Worm (Caenorhabditis elegans): ENCODE data around the gene lgc-28.
"Not testable (repeated sequence)": the region's sequence is repeated elsewhere in the genome, so short reads cannot be mapped to it uniquely, and the experiment has no call there.

lgc-28 gene

DNA sequence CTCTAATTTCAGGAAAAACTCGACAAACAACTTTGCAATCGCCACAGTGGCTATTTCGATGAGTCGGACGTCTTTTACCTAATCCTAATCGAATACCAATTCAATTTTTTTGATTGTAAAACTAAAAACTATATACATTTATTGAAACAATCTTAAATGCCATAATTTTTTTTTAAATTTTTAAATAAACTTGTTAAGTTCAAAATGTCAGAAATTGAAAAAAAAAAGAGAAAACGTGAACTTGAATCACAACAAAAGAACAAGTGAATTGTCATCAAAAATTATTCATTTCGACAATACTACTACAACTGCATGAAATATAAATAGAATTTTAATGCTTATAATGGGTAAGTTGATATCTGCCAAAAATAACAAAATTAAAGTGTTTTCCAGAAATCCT, 12.6 kb upstream of the lgc-28 start, which contains the start of gene D2062.13:
Gene D2062.13, plus strand, starts transcription at position 301 of the 400 bp plus-strand sequence.
- TF ChIP-seq unc-39, egl-27, nhr-76 (tag; optimal IDR thresholded peaks at IDR 0.05): not testable (repeated sequence)

DNA sequence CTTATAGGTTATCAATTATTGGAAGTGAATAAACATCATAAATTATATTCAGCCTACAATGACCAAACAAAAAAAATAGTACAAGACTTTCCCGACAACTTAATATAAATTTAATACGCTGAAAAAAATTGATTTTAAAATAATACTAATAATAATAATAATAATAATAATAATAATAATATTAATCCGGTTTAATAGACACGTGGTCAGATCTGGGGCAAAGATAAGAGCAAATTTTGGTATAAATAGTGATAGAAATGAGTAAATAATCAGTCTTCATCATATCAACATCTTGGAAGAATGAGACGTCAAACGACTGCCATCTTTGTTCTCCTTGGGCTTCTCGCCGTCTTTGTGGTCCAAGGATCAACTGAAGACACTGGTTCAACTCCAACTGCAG, 8.3 kb upstream of the lgc-28 start, which contains the start of gene msrp-5:
Gene msrp-5, plus strand, starts transcription at position 301 of the 400 bp plus-strand sequence.
- TF ChIP-seq lsy-12, elt-3, unc-39 (tag; optimal IDR thresholded peaks at IDR 0.05): not testable (repeated sequence)

DNA sequence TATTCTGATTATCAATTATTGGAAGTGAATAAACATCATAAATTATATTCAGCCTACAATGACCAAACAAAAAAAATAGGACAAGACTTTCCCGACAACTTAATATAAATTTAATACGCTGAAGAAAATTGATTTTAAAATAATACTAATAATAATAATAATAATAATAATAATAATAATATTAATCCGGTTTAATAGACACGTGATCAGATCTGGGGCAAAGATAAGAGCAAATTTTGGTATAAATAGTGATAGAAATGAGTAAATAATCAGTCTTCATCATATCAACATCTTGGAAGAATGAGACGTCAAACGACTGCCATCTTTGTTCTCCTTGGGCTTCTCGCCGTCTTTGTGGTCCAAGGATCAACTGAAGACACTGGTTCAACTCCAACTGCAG, 5.7 kb upstream of the lgc-28 start, which contains the start of gene msrp-6:
Gene msrp-6, plus strand, starts transcription at position 301 of the 400 bp plus-strand sequence.
- not testable (repeated sequence) for TF ChIP-seq ceh-82, egl-5, nhr-11 (tag; optimal IDR thresholded peaks at IDR 0.05)

DNA sequence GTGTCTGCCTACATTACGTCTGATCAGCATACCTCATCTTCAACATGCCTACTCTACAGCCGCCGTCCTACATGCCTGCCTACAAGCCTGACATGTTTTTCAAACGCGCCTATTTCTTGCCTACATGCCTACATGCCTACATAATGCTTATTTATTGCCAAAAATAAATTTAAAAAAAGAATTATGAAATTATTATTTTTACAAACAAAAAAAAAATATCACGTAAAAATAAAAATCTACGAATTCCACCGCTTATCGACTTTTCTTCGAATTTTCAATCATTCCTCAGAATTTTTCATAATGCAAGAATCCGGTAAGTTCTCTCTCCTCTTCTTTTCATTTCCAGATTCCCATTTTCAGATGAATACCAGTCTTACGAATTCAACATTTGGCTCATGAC, 2.4 kb upstream of the lgc-28 start, which contains the start of gene D2062.5:
Gene D2062.5, plus strand, starts transcription at position 301 of the 400 bp plus-strand sequence.
- no peak for TF ChIP-seq elt-1 (tag; optimal IDR thresholded peaks at IDR 0.05)
- TF ChIP-seq egl-27 (tag; optimal IDR thresholded peaks at IDR 0.05): no peak
- no peak for TF ChIP-seq fkh-2 (tag; optimal IDR thresholded peaks at IDR 0.05)
- TF ChIP-seq ceh-82 (tag; optimal IDR thresholded peaks at IDR 0.05): no peak
- no peak for TF ChIP-seq ztf-11 (tag; optimal IDR thresholded peaks at IDR 0.05)

DNA sequence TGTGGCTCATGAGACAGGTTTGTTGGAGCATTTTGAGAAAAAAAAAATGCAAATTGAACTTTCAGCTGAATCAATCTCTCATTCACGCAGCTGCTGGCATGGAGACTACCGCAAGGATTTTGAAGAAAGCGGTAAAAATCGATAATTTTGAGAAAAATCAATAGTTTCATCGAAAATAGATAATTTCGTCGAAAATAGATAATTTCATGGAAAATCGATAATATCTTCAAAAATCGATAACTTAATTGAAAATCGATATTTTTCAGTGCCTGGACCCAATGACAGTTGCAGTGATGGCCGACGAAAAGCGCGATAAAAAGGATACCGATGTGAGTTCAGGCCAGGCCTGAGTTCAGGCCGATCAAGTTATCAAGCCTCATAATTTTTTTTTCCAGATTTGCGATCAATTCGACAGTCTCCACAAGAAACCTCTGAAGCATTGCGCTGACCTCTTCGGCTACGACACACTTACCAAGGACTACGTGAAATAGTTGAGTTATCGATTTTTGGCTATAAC, 1.9 kb upstream of the lgc-28 start, which contains the start of gene D2062.4:
Gene D2062.4, plus strand, starts transcription at position 467 of the 517 bp plus-strand sequence.
- TF ChIP-seq ceh-28 (tag; optimal IDR thresholded peaks at IDR 0.05): peak; percentile 54

DNA sequence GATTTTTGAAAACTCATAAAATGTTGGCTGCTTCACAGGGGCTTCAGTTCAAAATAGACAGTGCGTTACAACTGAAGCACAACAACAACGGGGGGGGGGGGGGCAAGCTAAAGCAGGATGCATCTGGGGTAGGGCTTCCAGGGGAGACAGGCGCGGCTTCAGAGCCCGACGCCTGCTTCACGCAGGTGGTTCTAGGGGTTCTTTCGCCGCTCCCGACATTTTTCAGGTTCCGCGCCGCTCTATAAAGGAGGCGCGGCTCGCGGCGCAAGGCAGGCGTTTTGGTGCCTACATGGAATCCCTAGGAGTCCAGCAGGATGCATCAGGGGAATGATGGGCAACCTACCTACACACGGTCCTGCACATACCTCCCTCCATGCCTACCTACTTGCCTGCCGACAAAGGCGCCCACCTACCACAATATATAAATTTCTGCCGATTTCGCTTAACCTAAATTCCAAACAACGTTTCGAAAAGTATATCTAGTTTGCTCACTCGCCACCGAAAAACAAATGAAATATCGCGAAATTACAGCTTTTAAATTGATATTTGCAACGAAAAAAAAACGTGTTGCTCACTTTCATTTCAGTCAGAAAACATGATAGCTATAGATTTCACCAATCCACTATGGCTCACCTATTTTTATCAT, 2.4 kb downstream of the lgc-28 start, which contains the start of gene sri-71:
Gene sri-71, plus strand, starts transcription at position 596 of the 646 bp plus-strand sequence.
- TF ChIP-seq fkh-2 (tag; optimal IDR thresholded peaks at IDR 0.05) (no peak), nfya-1 (tag; optimal IDR thresholded peaks at IDR 0.05; ENCODE audit: insufficient read depth) (no peak), skn-1 (tag; optimal IDR thresholded peaks at IDR 0.05) (no peak), ama-1 (optimal IDR thresholded peaks at IDR 0.05) (no peak), nhr-43 (tag; optimal IDR thresholded peaks at IDR 0.05; ENCODE audit: poor library complexity, severe bottlenecking) (no peak), unc-62 (GFP tag; optimal IDR thresholded peaks at IDR 0.05) (no peak), eor-1 (tag; optimal IDR thresholded peaks at IDR 0.05) (no peak), ceh-16 (tag; optimal IDR thresholded peaks at IDR 0.05) (no peak), lin-39 (tag; optimal IDR thresholded peaks at IDR 0.05) (no peak), nhr-23 (tag; optimal IDR thresholded peaks at IDR 0.05) (no peak), ZK546.5 (tag; optimal IDR thresholded peaks at IDR 0.05) (no peak), ceh-9 (tag; optimal IDR thresholded peaks at IDR 0.05) (no peak), pqm-1 (tag; optimal IDR thresholded peaks at IDR 0.05) (no peak), nhr-12 (tag; optimal IDR thresholded peaks at IDR 0.05) (no peak), nhr-28 (tag; optimal IDR thresholded peaks at IDR 0.05) (no peak)

DNA sequence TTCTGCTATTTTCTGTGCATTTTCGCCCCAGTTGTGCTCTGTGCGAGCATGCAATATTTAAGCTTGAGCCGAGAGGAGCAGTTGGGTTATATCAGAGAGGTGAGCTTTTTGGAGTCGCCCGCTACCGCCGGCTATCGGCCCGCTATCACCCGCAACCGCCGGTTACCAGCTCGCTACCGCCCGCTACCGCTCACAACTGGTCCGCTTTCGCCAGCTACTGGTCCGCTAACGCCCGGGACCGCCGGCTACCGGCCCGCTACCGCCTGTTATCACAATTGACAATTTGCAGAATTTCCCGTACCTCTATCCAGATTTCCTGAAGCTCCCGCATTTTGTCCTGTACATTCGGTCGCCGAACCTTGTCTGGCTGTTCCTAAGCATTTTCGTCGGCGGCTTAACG, 3.5 kb downstream of the lgc-28 start:
- no peak for TF ChIP-seq elt-1 (tag; optimal IDR thresholded peaks at IDR 0.05)

DNA sequence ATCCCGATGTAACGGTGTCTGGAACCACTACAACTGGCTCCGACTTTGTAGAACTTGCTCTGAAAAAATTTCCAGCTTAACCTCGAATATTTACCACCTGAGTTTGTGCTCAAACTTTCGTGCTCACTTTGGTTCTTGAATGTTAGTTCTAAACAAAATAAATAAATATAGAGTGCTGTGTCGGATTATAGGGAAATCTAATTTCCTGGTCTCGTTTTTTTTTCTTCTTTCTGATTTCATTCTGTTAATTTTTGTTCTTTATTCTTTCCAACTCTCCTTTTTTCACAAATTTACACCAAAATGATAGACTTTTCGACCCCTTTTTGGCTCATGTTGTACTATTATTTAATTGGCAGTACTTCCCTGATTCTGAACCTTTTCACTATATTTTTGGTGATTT, 4.4 kb downstream of the lgc-28 start, which contains the start of gene sri-37:
Gene sri-37, plus strand, starts transcription at position 301 of the 400 bp plus-strand sequence.
- TF ChIP-seq snpc-4 (tag; optimal IDR thresholded peaks at IDR 0.05) (no peak), ceh-82 (tag; optimal IDR thresholded peaks at IDR 0.05) (no peak), hmg-11 (tag; optimal IDR thresholded peaks at IDR 0.05) (no peak), lin-39 (tag; optimal IDR thresholded peaks at IDR 0.05) (no peak), nfya-1 (tag; optimal IDR thresholded peaks at IDR 0.05; ENCODE audit: insufficient read depth) (no peak), nhr-28 (tag; optimal IDR thresholded peaks at IDR 0.05) (no peak), nhr-76 (tag; optimal IDR thresholded peaks at IDR 0.05) (no peak), fkh-2 (tag; optimal IDR thresholded peaks at IDR 0.05) (no peak), nhr-237 (tag; optimal IDR thresholded peaks at IDR 0.05) (no peak), nhr-12 (tag; optimal IDR thresholded peaks at IDR 0.05) (no peak)

Data from whole organism, L3 larva.